Fruit fly (Drosophila melanogaster): Measurements from ENCODE around the gene CG3081.
A peak's percentile ranks its signal among the peaks of the same experiment; 100 is the strongest.

Gene CG3081

DNA sequence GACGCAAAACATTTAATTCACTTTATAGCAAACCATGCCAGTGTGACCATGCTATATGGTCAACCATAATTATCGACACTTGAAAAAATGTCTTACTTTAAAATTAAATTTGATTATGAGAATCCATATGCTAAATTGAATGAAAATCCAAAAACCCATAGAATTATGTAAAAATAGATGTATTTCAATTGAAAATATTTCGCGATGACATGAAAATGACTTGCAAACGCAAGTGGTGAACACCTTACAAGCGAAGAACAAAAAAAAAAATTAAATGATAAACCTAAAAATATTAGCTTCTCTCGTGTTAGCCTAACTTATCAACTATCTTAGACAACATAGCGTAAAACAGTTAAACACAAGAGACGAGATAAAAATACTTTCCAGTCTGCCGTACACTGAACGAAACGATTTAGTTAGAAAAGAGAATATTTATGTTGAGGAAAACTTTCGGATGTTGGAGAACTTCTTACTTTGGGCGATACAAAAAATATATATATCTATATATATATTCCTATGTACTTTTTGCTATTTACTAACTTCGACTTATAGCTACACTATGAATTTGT, 36.1 kb upstream of the CG3081 start (continued):
- TF ChIP-seq ci (GFP tag; IDR thresholded peaks at IDR 0.05) (peak; percentile 27; the same call in 1 of the 3 replicates), dan (GFP tag; IDR thresholded peaks at IDR 0.05) (no peak), Scr (GFP tag; IDR thresholded peaks at IDR 0.05; ENCODE audit: partially characterized antibody) (no peak), ems (GFP tag; optimal IDR thresholded peaks at IDR 0.05) (peak; percentile 48), CG14050 (GFP tag; IDR thresholded peaks at IDR 0.05) (peak; percentile 47; the same call in 1 of the 3 replicates), Max (GFP tag; optimal IDR thresholded peaks at IDR 0.05) (peak; percentile 35), CG11398 (GFP tag; optimal IDR thresholded peaks at IDR 0.05) (peak; percentile 32), Fer3 (tag; optimal IDR thresholded peaks at IDR 0.05) (peak; percentile 57), Trl (optimal IDR thresholded peaks at IDR 0.05) (no peak), Trl (GFP tag; optimal IDR thresholded peaks at IDR 0.05) (peak; percentile 4), CG6254 (GFP tag; optimal IDR thresholded peaks at IDR 0.05) (peak; percentile 39), B-H2 (GFP tag; optimal IDR thresholded peaks at IDR 0.05) (no peak), Hr51 (GFP tag; optimal IDR thresholded peaks at IDR 0.05) (peak; percentile 45 to 66), phol (tag; optimal IDR thresholded peaks at IDR 0.05) (peak; percentile 58), gro (GFP tag; optimal IDR thresholded peaks at IDR 0.05) (peak; percentile 24), bsh (GFP tag; optimal IDR thresholded peaks at IDR 0.05) (peak; percentile 30 to 58), Ada2b (GFP tag; IDR thresholded peaks at IDR 0.05) (no peak; the same call in 1 of the 2 replicates), pb (GFP tag; optimal IDR thresholded peaks at IDR 0.05) (no peak), BtbVII (GFP tag; optimal IDR thresholded peaks at IDR 0.05) (peak; percentile 35), maf-S (GFP tag; optimal IDR thresholded peaks at IDR 0.05) (peak; percentile 49), E2f2 (GFP tag; IDR thresholded peaks at IDR 0.05) (peak; percentile 8; the same call in 1 of the 2 replicates), Doc3 (GFP tag; IDR thresholded peaks at IDR 0.05; ENCODE audit: partially characterized antibody) (no peak), Sox100B (GFP tag; optimal IDR thresholded peaks at IDR 0.05) (peak; percentile 53), CG6175 (GFP tag; IDR thresholded peaks at IDR 0.05) (no peak), Dbx (GFP tag; IDR thresholded peaks at IDR 0.05) (peak; percentile 23; the same call in 1 of the 3 replicates), zfh2 (GFP tag; optimal IDR thresholded peaks at IDR 0.05) (peak; percentile 34), CG9215 (GFP tag; IDR thresholded peaks at IDR 0.05) (no peak), sim (GFP tag; IDR thresholded peaks at IDR 0.05) (no peak), Aef1 (GFP tag; IDR thresholded peaks at IDR 0.05) (no peak), Camta (GFP tag; optimal IDR thresholded peaks at IDR 0.05) (peak; percentile 43), Atf-2 (GFP tag; optimal IDR thresholded peaks at IDR 0.05) (peak; percentile 61), hth (optimal IDR thresholded peaks at IDR 0.05) (no peak), exex (tag; optimal IDR thresholded peaks at IDR 0.05) (peak; percentile 30), CG30020 (tag; optimal IDR thresholded peaks at IDR 0.05) (no peak), tna (GFP tag; IDR thresholded peaks at IDR 0.05; ENCODE audit: partially characterized antibody) (no peak), Taf1 (GFP tag; IDR thresholded peaks at IDR 0.05) (no peak; the same call in 1 of the 2 replicates), Hr3 (GFP tag; optimal IDR thresholded peaks at IDR 0.05) (peak; percentile 46), D19B (GFP tag; optimal IDR thresholded peaks at IDR 0.05) (peak; percentile 37), D (optimal IDR thresholded peaks at IDR 0.05) (no peak), D (GFP tag; optimal IDR thresholded peaks at IDR 0.05) (peak; percentile 45), slp2 (GFP tag; optimal IDR thresholded peaks at IDR 0.05) (peak; percentile 23), CG34376 (GFP tag; optimal IDR thresholded peaks at IDR 0.05) (no peak), C15 (GFP tag; IDR thresholded peaks at IDR 0.05) (no peak), CG13624 (GFP tag; optimal IDR thresholded peaks at IDR 0.05) (peak; percentile 2), NFAT (GFP tag; IDR thresholded peaks at IDR 0.05) (no peak), twi (tag; optimal IDR thresholded peaks at IDR 0.05) (no peak), danr (GFP tag; IDR thresholded peaks at IDR 0.05) (0 out of 2 replicates have a peak, but pooled peaks have one; percentile 6), psq (GFP tag; optimal IDR thresholded peaks at IDR 0.05) (no peak), knrl (GFP tag; IDR thresholded peaks at IDR 0.05; ENCODE audit: partially characterized antibody) (no peak), CG33213 (GFP tag; optimal IDR thresholded peaks at IDR 0.05) (peak; percentile 11), CG15073 (GFP tag; optimal IDR thresholded peaks at IDR 0.05) (no peak), her (GFP tag; optimal IDR thresholded peaks at IDR 0.05) (peak; percentile 31)

Measured in whole organism, embryonic.